Worm (Caenorhabditis elegans) whole organism, young adult: Measurements from ENCODE around the gene epg-4.

Experiments
- ZK185.1 ChIP-seq: sonication (generic microtip); optimal IDR thresholded peaks from 2 replicates; lab custom pipeline; 2016; ENCODE audit warnings: mild to moderate bottlenecking, missing genetic modification characterization, missing compliant biosample characterization; ENCODE audit not compliant: poor library complexity, severe bottlenecking
- bed-2 ChIP-seq: fragments of 200-800 bp; sonication (Bioruptor generic); IDR thresholded peaks from 2 replicates; pipeline ENCODE4 v1.3.6; 2022; ENCODE audit warnings: missing genetic modification reagents, missing genetic modification characterization, missing compliant biosample characterization
- snpc-3.4 ChIP-seq: sonication (generic microtip); optimal IDR thresholded peaks from 2 replicates; lab custom pipeline; 2017; ENCODE audit warnings: missing genetic modification characterization, mild to moderate bottlenecking, missing compliant biosample characterization, antibody characterized with exemption, moderate library complexity, missing genotype, missing genetic modification reagents
- unc-62 ChIP-seq: fragments of 150-350 bp; optimal IDR thresholded peaks from 2 replicates; lab custom pipeline; 2014; ENCODE audit warnings: missing biosample characterization, missing genetic modification reagents, missing genetic modification characterization

DNA sequence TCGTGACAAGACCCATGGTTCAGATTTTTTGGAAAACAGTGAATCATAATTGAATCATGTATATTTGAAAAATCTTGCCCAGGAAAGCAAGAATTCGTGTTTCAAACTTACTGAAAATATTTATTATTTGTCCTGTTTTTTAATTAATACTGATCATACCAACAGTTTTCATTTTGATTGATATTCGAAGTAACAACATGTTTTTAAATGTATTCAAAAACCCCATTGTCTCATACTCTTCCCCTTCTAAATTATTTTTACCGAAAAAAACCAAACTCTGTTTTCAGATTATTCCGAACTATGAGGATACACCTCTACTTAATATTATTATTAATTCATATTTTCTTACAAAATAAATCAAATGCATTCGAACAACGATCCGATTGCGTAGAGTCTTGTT, 34.3 kb downstream of the epg-4 start, which contains the start of gene R151.1:
- TF ChIP-seq ZK185.1 (tag; lab: Kevin White, UChicago), result no peak
- no peak for TF ChIP-seq unc-62 (GFP tag; lab: Kevin White, UChicago)
- no peak for TF ChIP-seq snpc-3.4
- TF ChIP-seq bed-2, result no peak
